Worm (Caenorhabditis elegans) whole organism, midembryonic: ENCODE measurements around the gene rpl-33.

Source experiments
- T22C8.4 ChIP-seq: fragments of 200-800 bp; sonication (Bioruptor generic); IDR thresholded peaks from 2 replicates; pipeline ENCODE4 v1.3.6; 2022; ENCODE audit warnings: missing genetic modification characterization, missing compliant biosample characterization
- cog-1 ChIP-seq: sonication (generic microtip); optimal IDR thresholded peaks from 2 replicates; lab custom pipeline; 2016; ENCODE audit warnings: missing genetic modification characterization, missing compliant biosample characterization
- flt-1 ChIP-seq: fragments of 200-800 bp; sonication (Bioruptor generic); IDR thresholded peaks from 2 replicates; pipeline ENCODE4 v1.3.6; 2022; ENCODE audit warnings: missing genetic modification characterization, missing compliant biosample characterization
- klf-2 ChIP-seq: fragments of 200-800 bp; sonication (Bioruptor generic); conservative IDR thresholded peaks from 2 replicates; pipeline ENCODE4 v1.3.6; 2022; ENCODE audit warnings: missing genetic modification reagents, missing genetic modification characterization, missing compliant biosample characterization
- med-1 ChIP-seq: sonication (generic microtip); optimal IDR thresholded peaks from 2 replicates; lab custom pipeline; 2017; ENCODE audit warnings: missing genetic modification characterization, mild to moderate bottlenecking, missing compliant biosample characterization, antibody characterized with exemption, missing genetic modification reagents; ENCODE audit not compliant: insufficient read depth
- ref-1 ChIP-seq: fragments of 200-800 bp; sonication (Bioruptor generic); conservative IDR thresholded peaks from 2 replicates; pipeline ENCODE4 v1.3.6; 2022; ENCODE audit warnings: missing genetic modification reagents, missing genetic modification characterization, missing compliant biosample characterization
- tab-1 ChIP-seq: fragments of 200-800 bp; sonication (Bioruptor generic); IDR thresholded peaks from 2 replicates; pipeline ENCODE4 v1.3.6; 2022; ENCODE audit warnings: missing genetic modification characterization, missing compliant biosample characterization
- ztf-23 ChIP-seq: fragments of 200-800 bp; sonication (Bioruptor generic); IDR thresholded peaks from 2 replicates; pipeline ENCODE4 v1.3.6; 2022; ENCODE audit warnings: missing genetic modification reagents, missing genetic modification characterization, missing compliant biosample characterization
- ztf-29 ChIP-seq: fragments of 200-800 bp; sonication (Bioruptor generic); IDR thresholded peaks from 2 replicates; pipeline ENCODE4 v1.3.6; 2022; ENCODE audit warnings: missing genetic modification reagents, missing genetic modification characterization, missing compliant biosample characterization

The rpl-33 gene

DNA sequence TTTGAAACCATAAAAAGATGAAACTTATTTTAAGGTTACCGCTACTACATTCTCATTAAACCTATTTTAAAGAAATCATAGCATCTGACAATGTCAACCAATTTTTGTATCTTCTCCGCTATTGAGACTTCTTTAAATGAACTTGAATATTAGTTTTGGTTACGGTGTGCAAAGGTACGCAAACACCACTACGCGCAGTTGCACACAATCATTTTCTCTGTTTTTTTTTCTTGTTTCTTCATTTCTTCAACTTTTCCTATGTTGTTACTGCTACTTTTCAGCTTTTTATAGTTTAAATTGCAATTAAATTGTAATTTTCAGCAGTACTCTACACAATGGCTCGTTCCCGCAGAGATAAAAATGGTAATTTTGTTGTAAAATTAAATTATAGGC is 6.3 kb downstream of the rpl-33 start, which contains the start of gene F10E7.5:
F10E7.5 (plus strand) TSS at position 322 of the 393 bp plus-strand sequence.
- TF ChIP-seq tab-1: no peak
- peak; percentile 35 for TF ChIP-seq cog-1 (tag; lab: Kevin White, UChicago)

DNA sequence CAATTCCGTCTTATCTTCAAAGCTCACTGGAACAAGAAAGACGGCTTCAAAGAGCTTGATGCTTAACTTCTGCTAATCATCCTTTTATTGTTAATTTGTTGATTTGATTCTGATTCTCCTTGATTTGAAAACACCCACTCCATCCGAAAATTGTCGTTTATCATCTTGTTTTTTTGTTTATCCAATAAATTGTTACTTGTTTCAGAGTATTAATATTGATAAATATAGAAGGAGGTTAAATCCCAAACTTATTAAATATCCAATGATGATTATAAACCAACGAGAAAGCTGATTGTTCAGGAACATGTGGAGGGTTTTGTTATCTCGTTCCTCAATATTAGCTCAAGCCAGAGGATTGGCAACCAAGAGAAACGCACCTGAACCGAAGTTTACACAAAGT is 7.4 kb downstream of the rpl-33 start, which contains the start of gene F10E7.6:
F10E7.6 (plus strand) TSS at position 301 of the 400 bp plus-strand sequence.
- no peak for TF ChIP-seq klf-2 (GFP tag; lab: Robert Waterston, UW)
- TF ChIP-seq cog-1 (tag; lab: Kevin White, UChicago): no peak
- no peak for TF ChIP-seq med-1 (GFP tag; lab: Kevin White, UChicago)
- no peak for TF ChIP-seq tab-1
- no peak for TF ChIP-seq ref-1 (GFP tag; lab: Robert Waterston, UW)
- TF ChIP-seq flt-1 (GFP tag; lab: Robert Waterston, UW): no peak
- no peak for TF ChIP-seq T22C8.4 (GFP tag; lab: Robert Waterston, UW)
- TF ChIP-seq ztf-29 (GFP tag; lab: Robert Waterston, UW): no peak
- no peak for TF ChIP-seq ztf-23 (GFP tag; lab: Robert Waterston, UW)

DNA sequence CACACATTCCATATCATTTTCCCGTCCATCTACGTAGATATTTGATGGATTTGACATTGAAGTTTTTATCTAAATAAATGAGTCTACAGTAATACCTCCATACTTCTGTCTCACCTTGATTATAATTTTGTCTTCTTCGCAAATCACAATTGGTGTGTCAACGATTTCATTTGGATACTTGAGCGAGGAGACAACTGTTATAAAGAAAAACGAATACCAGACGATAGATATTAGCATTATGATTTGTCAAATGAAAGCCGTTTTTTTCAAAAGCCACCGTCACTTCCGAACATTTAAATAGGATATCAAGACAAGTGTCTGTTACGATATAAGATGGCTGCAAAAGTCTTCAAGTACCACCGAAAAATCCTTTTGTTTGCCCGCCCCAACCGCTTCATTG is 10.3 kb downstream of the rpl-33 start, which contains the start of gene cutl-5:
cutl-5 (minus strand) TSS at position 269 of the 400 bp plus-strand sequence.
- TF ChIP-seq flt-1 (GFP tag; lab: Robert Waterston, UW) (no peak), ztf-29 (GFP tag; lab: Robert Waterston, UW) (no peak), ztf-23 (GFP tag; lab: Robert Waterston, UW) (no peak), klf-2 (GFP tag; lab: Robert Waterston, UW) (no peak), tab-1 (no peak), T22C8.4 (GFP tag; lab: Robert Waterston, UW) (no peak), med-1 (GFP tag; lab: Kevin White, UChicago) (no peak), ref-1 (GFP tag; lab: Robert Waterston, UW) (no peak), cog-1 (tag; lab: Kevin White, UChicago) (no peak)

DNA sequence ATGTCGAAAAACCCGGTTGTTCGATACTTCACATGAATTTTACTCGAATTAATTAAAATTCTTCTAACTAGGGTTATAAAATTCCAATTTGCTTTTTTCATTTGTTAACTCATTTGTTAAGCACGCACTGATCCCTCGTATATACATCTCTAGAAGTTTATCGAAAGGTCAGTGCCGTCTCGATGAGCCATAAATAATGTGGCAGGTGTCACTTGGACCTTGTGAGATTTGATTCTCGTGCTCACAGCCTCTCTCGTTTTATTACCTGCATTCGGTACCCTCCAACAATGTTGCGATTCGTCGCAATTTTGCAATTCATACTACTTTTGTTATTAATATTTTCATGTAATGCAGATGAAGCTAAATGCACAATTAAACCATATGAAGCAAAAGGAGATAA is 11.0 kb downstream of the rpl-33 start, which contains the start of gene spon-1:
spon-1 (plus strand) TSS at position 208 of the 400 bp plus-strand sequence.
- TF ChIP-seq T22C8.4 (GFP tag; lab: Robert Waterston, UW) (no peak), tab-1 (no peak), ztf-29 (GFP tag; lab: Robert Waterston, UW) (no peak), ref-1 (GFP tag; lab: Robert Waterston, UW) (no peak), cog-1 (tag; lab: Kevin White, UChicago) (no peak), klf-2 (GFP tag; lab: Robert Waterston, UW) (no peak), med-1 (GFP tag; lab: Kevin White, UChicago) (no peak), flt-1 (GFP tag; lab: Robert Waterston, UW) (no peak), ztf-23 (GFP tag; lab: Robert Waterston, UW) (no peak)

DNA sequence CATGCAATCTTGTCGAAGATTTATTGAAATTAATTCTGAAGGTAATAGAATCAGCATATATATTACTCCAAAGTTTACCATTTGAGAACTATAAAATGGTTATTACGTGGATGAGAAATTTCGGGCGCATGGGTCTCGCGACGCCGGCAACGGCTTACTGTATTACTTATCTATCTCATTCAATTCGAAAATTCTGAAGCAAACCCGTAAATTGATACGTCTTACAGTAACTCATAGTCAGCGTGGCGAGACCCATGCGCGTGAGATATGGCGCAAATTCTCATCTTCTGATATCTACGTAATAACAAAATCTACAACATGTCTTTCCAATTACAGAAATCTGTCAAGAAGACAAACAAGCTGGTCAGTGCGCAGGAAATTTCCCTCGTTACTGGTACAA is 14.2 kb downstream of the rpl-33 start:
- TF ChIP-seq ztf-29 (GFP tag; lab: Robert Waterston, UW): no peak
- no peak for TF ChIP-seq ztf-23 (GFP tag; lab: Robert Waterston, UW)
- TF ChIP-seq T22C8.4 (GFP tag; lab: Robert Waterston, UW): no peak
- TF ChIP-seq tab-1: no peak
- TF ChIP-seq klf-2 (GFP tag; lab: Robert Waterston, UW): no peak
- TF ChIP-seq ref-1 (GFP tag; lab: Robert Waterston, UW): no peak
- no peak for TF ChIP-seq flt-1 (GFP tag; lab: Robert Waterston, UW)
- no peak for TF ChIP-seq cog-1 (tag; lab: Kevin White, UChicago)
- TF ChIP-seq med-1 (GFP tag; lab: Kevin White, UChicago): no peak

DNA sequence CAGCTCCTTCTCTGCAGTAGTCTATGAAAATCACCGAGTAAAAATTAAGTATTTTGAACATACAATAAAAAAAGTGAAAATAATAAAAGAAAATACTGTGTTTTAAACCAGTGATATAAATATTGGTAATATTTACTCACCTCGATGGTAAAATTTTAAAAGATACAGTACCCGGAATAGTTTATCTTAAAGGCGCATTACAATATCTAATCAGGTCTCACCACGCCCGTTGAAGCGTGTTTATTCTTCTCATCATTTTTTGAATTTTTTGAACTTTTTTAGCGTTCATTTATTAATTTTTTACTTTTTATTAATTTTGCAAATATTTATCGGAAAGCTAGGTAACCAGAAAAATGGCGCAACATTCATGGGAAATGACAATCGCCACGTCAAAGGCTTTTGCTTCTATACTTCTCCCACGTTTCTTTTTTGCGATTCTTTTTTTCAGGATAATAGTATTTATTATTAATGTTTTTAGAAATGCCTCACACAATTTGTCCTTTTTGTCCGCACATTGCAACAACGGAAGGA is 16.5 kb downstream of the rpl-33 start, which contains the start of gene F10E7.2:
F10E7.2 (plus strand) TSS at position 481 of the 531 bp plus-strand sequence.
- no peak for TF ChIP-seq cog-1 (tag; lab: Kevin White, UChicago)
- no peak for TF ChIP-seq klf-2 (GFP tag; lab: Robert Waterston, UW)
- TF ChIP-seq ref-1 (GFP tag; lab: Robert Waterston, UW): no peak
- no peak for TF ChIP-seq med-1 (GFP tag; lab: Kevin White, UChicago)
- no peak for TF ChIP-seq T22C8.4 (GFP tag; lab: Robert Waterston, UW)
- TF ChIP-seq tab-1: no peak
- no peak for TF ChIP-seq ztf-29 (GFP tag; lab: Robert Waterston, UW)
- no peak for TF ChIP-seq flt-1 (GFP tag; lab: Robert Waterston, UW)
- TF ChIP-seq ztf-23 (GFP tag; lab: Robert Waterston, UW): no peak

DNA sequence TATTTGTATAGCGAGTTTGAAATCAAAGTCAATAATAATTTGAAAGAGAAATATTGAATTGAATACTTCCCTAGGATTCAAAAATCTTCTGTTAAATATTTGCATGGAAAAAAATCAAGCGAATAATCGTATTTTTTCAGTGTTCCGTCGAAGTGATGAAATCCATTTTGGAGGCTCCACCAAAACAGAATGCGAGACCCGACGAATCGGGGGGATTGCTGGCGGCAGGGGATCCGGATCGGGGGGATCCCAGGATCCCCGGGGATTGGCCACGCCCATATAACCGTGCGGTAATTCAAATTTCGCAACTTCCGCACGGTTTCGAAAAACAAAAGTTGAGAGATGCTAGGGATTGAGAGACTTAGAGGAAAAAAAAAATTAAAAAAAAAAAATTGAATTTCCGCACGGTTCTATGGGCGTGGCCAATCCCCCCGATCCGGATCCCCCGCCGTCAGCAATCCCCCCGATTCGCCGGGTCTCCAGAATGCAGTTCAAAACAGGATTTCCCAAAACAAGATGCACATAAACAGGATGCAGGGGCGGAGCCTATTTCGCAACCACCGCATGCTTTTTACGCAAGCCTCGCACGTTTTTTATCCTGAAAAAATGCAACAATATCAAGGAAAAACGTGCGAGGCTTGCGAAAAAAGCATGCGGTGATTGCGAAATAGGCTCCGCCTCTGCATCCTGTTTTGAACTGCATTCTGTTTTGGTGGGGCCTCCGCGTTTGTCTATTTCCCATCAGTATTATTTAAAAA is 17.5 kb downstream of the rpl-33 start, which contains the start of gene F10E7.11:
F10E7.11 (minus strand) TSS at position 232 of the 758 bp plus-strand sequence.
- TF ChIP-seq tab-1 (no peak), flt-1 (GFP tag; lab: Robert Waterston, UW) (no peak), klf-2 (GFP tag; lab: Robert Waterston, UW) (no peak), ref-1 (GFP tag; lab: Robert Waterston, UW) (no peak), ztf-29 (GFP tag; lab: Robert Waterston, UW) (no peak), cog-1 (tag; lab: Kevin White, UChicago) (no peak), med-1 (GFP tag; lab: Kevin White, UChicago) (no peak), T22C8.4 (GFP tag; lab: Robert Waterston, UW) (no peak), ztf-23 (GFP tag; lab: Robert Waterston, UW) (no peak)

DNA sequence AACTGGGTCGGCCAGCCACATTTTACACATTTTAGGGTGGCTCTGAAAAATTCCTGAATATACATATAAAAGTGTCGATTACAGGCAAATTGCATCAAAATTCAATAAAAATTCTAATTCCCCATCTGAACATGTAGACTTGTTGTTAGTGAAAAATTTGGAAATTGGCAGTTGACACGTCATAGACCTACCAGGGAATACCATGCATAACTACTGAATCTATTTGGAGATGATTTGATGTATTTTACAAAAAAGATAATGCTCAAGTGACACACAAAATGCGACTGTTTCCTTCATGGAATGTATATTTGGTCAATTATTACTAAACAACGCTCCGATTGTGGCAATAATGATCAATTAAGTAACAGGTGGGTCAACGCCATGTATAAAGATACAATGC is 21.1 kb downstream of the rpl-33 start, which contains the start of gene F10E7.1:
F10E7.1 (plus strand) TSS at position 301 of the 400 bp plus-strand sequence.
- TF ChIP-seq med-1 (GFP tag; lab: Kevin White, UChicago): no peak
